Worm (Caenorhabditis elegans): ENCODE results near the gene Y69E1A.3.
A peak's percentile ranks its signal among the peaks of the same experiment; 100 is the strongest.
"Not testable (repeated sequence)": the region's sequence is repeated elsewhere in the genome, so short reads cannot be mapped to it uniquely, and the experiment has no call there.

Gene Y69E1A.3

DNA sequence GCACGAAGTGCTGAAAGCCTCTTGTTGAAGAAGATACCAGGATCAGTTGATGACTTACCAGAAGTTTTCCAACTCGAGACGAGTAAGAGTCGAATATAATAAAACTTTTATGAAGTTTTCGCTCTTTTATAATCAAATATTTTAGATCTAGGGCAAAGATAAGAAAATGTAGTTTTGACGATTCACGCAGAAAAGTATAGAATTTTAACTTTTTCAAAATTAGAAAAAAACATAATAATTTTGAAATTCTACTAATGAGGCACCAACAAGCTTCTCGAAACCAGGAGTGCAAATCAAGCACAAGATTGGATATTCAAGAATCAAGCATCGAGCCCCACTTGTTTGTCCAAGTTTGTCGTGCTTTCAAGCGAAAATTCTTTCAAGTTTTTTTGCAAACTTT, 3.3 kb upstream of the Y69E1A.3 start, which contains the start of gene Y69E1A.1:
Y69E1A.1 (minus strand) TSS at position 101 of the 400 bp plus-strand sequence.
- TF ChIP-seq sem-4 (tag; optimal IDR thresholded peaks at IDR 0.05) (no peak), ztf-1 (GFP tag; conservative IDR thresholded peaks at IDR 0.05) (no peak), gmeb-1 (tag; optimal IDR thresholded peaks at IDR 0.05) (no peak)

DNA sequence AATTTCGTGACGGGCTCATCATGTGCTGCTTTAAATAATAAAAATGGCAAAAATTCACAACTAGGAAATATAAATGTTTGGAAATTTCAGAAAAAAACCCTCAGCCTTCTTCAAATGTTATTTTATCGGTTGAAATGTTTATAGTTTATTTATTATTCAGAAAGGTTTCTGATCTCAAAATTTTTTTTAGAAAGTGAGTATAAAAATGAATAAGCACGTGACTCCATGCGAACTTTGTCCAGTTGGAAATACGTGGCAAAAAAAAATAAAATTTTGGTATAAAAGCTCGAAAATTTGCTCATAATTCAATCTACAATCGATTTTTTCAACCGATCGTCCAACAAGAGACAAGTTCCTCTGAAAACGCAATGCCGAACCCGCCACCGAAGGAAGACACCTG, 2.6 kb upstream of the Y69E1A.3 start, which contains the start of gene nsph-3.1:
nsph-3.1 (plus strand) TSS at position 301 of the 400 bp plus-strand sequence.
- TF ChIP-seq nhr-6 (tag; optimal IDR thresholded peaks at IDR 0.05) (no peak), sma-9 (GFP tag; optimal IDR thresholded peaks at IDR 0.05) (no peak), sma-9 (tag; optimal IDR thresholded peaks at IDR 0.05) (no peak), C34F6.9 (tag; optimal IDR thresholded peaks at IDR 0.05) (no peak), ceh-82 (tag; optimal IDR thresholded peaks at IDR 0.05) (no peak), R02D3.7 (tag; optimal IDR thresholded peaks at IDR 0.05) (no peak)

DNA sequence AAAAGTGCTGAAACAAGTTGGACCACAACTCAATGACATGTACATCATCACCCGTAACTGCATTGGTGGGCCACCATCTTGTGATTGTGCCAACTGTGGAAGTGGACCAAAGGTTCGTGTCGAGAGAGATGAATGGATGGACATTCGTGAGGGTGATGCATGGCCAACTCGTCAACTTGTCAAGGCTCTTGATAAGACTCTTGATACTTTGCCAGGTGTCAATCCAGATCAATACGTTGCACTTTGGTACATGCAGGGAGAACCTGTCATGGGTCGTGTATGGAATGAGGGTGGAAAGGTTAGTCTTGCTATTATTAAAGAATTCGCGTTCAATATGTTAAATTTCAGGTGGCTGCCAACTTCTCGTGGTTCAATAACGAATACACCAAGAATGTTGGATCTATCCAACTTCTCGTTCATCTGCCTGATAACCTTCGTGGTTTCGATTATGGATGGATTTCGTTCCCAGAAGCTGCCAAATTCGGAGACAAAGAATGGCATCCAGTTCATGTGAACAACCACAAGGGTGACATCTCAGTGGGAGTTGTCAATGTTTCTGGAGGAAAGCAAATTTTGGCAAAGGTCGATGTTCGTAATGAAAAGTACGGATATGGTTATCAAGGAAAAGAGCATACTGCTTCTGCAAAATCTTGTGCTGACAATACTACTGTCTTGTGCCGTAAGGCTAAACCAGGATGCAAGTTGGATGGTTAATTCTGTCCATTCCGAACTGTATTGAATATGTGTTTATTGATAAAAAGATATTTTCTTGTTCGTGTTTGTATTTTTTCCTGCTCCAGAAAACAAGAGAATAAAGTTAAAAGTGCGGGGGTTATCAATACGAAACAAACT, 1.5 kb upstream of the Y69E1A.3 start:
- TF ChIP-seq ceh-16 (tag; optimal IDR thresholded peaks at IDR 0.05) (no peak), nhr-23 (tag; optimal IDR thresholded peaks at IDR 0.05) (peak; percentile 72)

DNA sequence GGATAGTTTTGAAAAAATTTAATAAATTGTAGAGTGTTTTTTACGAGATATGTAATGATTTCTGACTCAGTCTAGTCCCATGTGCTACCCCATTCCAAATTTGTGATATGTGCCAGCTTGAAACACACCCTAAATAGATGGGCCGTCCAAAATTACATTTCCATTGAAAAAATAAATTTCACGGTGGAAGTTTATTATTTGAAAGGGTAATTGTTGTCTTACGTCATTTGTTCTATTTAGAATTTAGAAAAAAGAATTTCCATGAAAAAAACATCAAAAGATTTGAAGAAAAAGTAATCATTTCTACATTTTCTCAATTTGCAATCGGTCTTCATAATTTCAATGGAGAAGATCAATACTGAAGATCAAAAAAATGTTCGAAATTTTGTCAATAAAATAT, 2.9 kb downstream of the Y69E1A.3 start, which contains the start of gene Y69E1A.4:
Y69E1A.4 (plus strand) TSS at position 301 of the 400 bp plus-strand sequence.
- not testable (repeated sequence) for TF ChIP-seq ztf-1 (GFP tag; conservative IDR thresholded peaks at IDR 0.05); C34F6.9 (tag; optimal IDR thresholded peaks at IDR 0.05); unc-55 (GFP tag; optimal IDR thresholded peaks at IDR 0.05)

DNA sequence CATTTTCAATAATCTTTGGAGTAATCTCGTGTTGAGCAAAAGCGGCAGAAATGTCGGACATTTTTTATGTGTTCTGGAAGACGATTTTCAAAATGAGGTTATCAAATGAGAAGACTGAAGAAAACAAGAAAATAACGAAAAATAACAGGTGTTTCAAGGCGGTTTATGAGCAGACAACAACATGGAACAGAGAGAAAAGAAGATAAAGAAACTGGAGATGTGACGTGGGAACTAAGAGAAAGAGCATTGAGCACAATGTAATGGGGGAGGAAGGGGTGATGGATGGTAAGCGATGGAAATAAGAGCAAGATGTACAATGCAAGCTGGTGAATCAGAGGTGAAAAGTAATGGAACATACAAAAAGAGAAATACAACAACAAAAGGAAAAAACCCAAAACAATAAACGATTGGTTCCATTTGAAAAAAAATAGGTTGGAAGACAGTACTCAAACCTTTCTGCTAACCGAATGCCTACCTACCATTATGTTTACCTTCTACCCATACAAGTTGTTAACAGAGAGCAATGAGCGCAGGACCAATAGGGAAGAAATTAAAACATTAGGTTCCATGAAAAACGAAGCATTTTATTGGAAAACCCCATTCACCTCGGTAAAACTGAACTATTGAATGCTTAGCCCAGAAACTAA, 5.6 kb downstream of the Y69E1A.3 start, which contains the start of gene Y69E1A.5:
Y69E1A.5 (minus strand) TSS at position 73 of the 647 bp plus-strand sequence.
- TF ChIP-seq nhr-21 (tag; optimal IDR thresholded peaks at IDR 0.05) (no peak), R02D3.7 (tag; optimal IDR thresholded peaks at IDR 0.05) (no peak), sma-9 (GFP tag; optimal IDR thresholded peaks at IDR 0.05) (peak; percentile 45), sma-9 (tag; optimal IDR thresholded peaks at IDR 0.05) (no peak), unc-62 (GFP tag; optimal IDR thresholded peaks at IDR 0.05) (no peak), F13H6.1 (tag; optimal IDR thresholded peaks at IDR 0.05) (peak; percentile 59), ZK546.5 (tag; optimal IDR thresholded peaks at IDR 0.05) (no peak), elt-1 (tag; optimal IDR thresholded peaks at IDR 0.05) (no peak), C34F6.9 (tag; optimal IDR thresholded peaks at IDR 0.05) (no peak), crh-2 (tag; optimal IDR thresholded peaks at IDR 0.05) (no peak), ztf-1 (GFP tag; conservative IDR thresholded peaks at IDR 0.05) (no peak), lin-11 (tag; optimal IDR thresholded peaks at IDR 0.05) (no peak), nhr-25 (tag; optimal IDR thresholded peaks at IDR 0.05) (no peak), ztf-11 (tag; optimal IDR thresholded peaks at IDR 0.05) (no peak), aly-2 (tag; optimal IDR thresholded peaks at IDR 0.05) (no peak)

DNA sequence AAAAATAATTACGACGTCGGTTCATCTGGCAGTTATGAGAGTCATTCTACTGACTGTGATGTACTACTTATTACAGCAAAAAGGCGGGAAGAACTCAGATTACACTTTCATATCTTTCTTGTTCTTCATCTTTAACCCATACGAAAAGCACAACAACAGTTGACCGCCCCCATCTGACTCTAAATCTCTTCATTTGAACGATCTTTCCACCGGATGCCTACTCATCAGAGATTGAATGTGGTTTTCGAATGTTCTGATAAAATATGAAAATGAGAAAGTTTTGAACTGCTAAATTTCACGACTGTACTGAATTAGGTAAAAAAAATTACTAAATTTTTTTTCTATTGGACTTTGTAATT, 6.1 kb downstream of the Y69E1A.3 start, which contains the start of gene sri-19:
sri-19 (plus strand) TSS at position 143 of the 359 bp plus-strand sequence.
- TF ChIP-seq lin-39 (tag; optimal IDR thresholded peaks at IDR 0.05): no peak
- TF ChIP-seq nhr-6 (tag; optimal IDR thresholded peaks at IDR 0.05): no peak
- no peak for TF ChIP-seq fos-1 (tag; optimal IDR thresholded peaks at IDR 0.05)
- TF ChIP-seq nhr-10 (tag; optimal IDR thresholded peaks at IDR 0.05): no peak

DNA sequence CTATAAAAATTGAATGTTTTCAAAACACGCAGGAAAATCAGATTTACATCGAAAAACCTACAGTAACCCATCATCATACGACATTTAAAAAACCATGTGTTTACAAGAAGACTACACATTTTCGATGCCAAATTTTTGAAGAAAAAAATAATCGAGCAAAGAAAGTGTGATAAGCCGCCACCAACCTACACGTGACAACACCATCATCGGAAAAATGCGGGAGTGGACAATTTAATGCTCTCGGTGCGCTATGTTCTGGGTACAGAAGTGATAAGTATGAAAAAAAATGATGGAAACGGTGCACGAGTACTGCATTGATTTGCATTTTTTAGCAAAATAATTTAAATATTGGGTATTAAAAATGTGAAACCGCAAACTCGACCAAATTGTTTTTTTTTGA, 12.6 kb downstream of the Y69E1A.3 start:
- TF ChIP-seq sma-3 (GFP tag; optimal IDR thresholded peaks at IDR 0.05): no peak
- TF ChIP-seq sma-9 (GFP tag; optimal IDR thresholded peaks at IDR 0.05): peak; percentile 82
- TF ChIP-seq sma-9 (tag; optimal IDR thresholded peaks at IDR 0.05): no peak
- no peak for TF ChIP-seq egl-27 (tag; optimal IDR thresholded peaks at IDR 0.05)
- TF ChIP-seq nhr-25 (tag; optimal IDR thresholded peaks at IDR 0.05): no peak
- peak; percentile 33 for TF ChIP-seq fos-1 (tag; optimal IDR thresholded peaks at IDR 0.05)
